Fruit fly (Drosophila melanogaster) whole organism, embryonic: ENCODE data around the gene Hsp67Ba.

Experiments
- Abd-B ChIP-seq: fragments of 200-800 bp; sonication (Bioruptor generic); optimal IDR thresholded peaks from 2 replicates; lab custom pipeline; 2018; ENCODE audit warnings: missing biosample characterization, mild to moderate bottlenecking, missing genetic modification characterization, moderate library complexity
- Asciz ChIP-seq: fragments of 200-800 bp; sonication (Bioruptor generic); optimal IDR thresholded peaks from 2 replicates; lab custom pipeline; 2017; ENCODE audit warnings: missing biosample characterization, mild to moderate bottlenecking, missing genetic modification characterization, missing genetic modification reagents
- BEAF-32 ChIP-seq: fragments of 200-800 bp; sonication (Bioruptor generic); optimal IDR thresholded peaks from 3 replicates; lab custom pipeline; 2017; ENCODE audit warnings: missing biosample characterization, missing genetic modification characterization, mild to moderate bottlenecking, moderate library complexity, missing genetic modification reagents
- Blimp-1 ChIP-seq: fragments of 200-800 bp; sonication (Bioruptor generic); optimal IDR thresholded peaks from 3 replicates; lab custom pipeline; 2018; ENCODE audit warnings: missing biosample characterization, missing genetic modification characterization, mild to moderate bottlenecking, moderate library complexity, missing genetic modification reagents
- CG10147 ChIP-seq: fragments of 200-800 bp; sonication (Bioruptor generic); optimal IDR thresholded peaks from 2 replicates; lab custom pipeline; 2019; ENCODE audit warnings: missing biosample characterization, mild to moderate bottlenecking, missing genetic modification characterization, moderate library complexity
- CG12659 ChIP-seq: fragments of 200-800 bp; sonication (Bioruptor generic); optimal IDR thresholded peaks from 3 replicates; lab custom pipeline; 2017; ENCODE audit warnings: mild to moderate bottlenecking, missing biosample characterization, missing genetic modification reagents, missing genetic modification characterization
- CG13123 ChIP-seq: fragments of 200-800 bp; sonication (Bioruptor generic); optimal IDR thresholded peaks from 2 replicates; lab custom pipeline; 2016; ENCODE audit warnings: missing biosample characterization, missing genetic modification characterization
- CG13624 ChIP-seq: fragments of 200-800 bp; sonication (Bioruptor generic); optimal IDR thresholded peaks from 2 replicates; lab custom pipeline; 2016; ENCODE audit warnings: missing biosample characterization, missing genetic modification characterization
- CG13894 ChIP-seq: fragments of 200-800 bp; sonication (Bioruptor generic); optimal IDR thresholded peaks from 3 replicates; lab custom pipeline; 2018; ENCODE audit warnings: missing biosample characterization, mild to moderate bottlenecking, missing genetic modification characterization, moderate library complexity
- CG14441 ChIP-seq: fragments of 200-800 bp; sonication (Bioruptor generic); IDR thresholded peaks from 2 replicates; pipeline ENCODE4 v1.3.6; 2022; ENCODE audit warnings: missing biosample characterization, missing genetic modification characterization
- CG15269 ChIP-seq: fragments of 200-800 bp; sonication (Bioruptor generic); optimal IDR thresholded peaks from 2 replicates; lab custom pipeline; 2018; ENCODE audit warnings: missing biosample characterization, mild to moderate bottlenecking, missing genetic modification characterization, moderate library complexity
- CG15479 ChIP-seq: fragments of 200-800 bp; sonication (Bioruptor generic); optimal IDR thresholded peaks from 3 replicates; lab custom pipeline; 2019; ENCODE audit warnings: missing biosample characterization, mild to moderate bottlenecking, missing genetic modification characterization, moderate library complexity
- CG1602 ChIP-seq: fragments of 200-800 bp; sonication (Bioruptor generic); optimal IDR thresholded peaks from 3 replicates; lab custom pipeline; 2016; ENCODE audit warnings: missing biosample characterization, missing genetic modification characterization
- CG17359 ChIP-seq: fragments of 200-800 bp; sonication (Bioruptor generic); optimal IDR thresholded peaks from 3 replicates; lab custom pipeline; 2018; ENCODE audit warnings: missing biosample characterization, mild to moderate bottlenecking, missing genetic modification characterization, moderate library complexity
- CG17912 ChIP-seq: fragments of 200-800 bp; sonication (Bioruptor generic); optimal IDR thresholded peaks from 2 replicates; lab custom pipeline; 2018; ENCODE audit warnings: missing biosample characterization, mild to moderate bottlenecking, missing genetic modification characterization
- CG1792 ChIP-seq: fragments of 200-800 bp; sonication (Bioruptor generic); optimal IDR thresholded peaks from 2 replicates; lab custom pipeline; 2016; ENCODE audit warnings: missing biosample characterization, missing genetic modification characterization
- CG18262 ChIP-seq: fragments of 200-800 bp; optimal IDR thresholded peaks from 3 replicates; lab custom pipeline; 2019; ENCODE audit warnings: missing biosample characterization, mild to moderate bottlenecking, missing genetic modification characterization, moderate library complexity
- CG18599 ChIP-seq: fragments of 200-800 bp; sonication (Bioruptor generic); optimal IDR thresholded peaks from 3 replicates; lab custom pipeline; 2017; ENCODE audit warnings: missing biosample characterization, missing genetic modification characterization, mild to moderate bottlenecking, moderate library complexity, missing genetic modification reagents
- CG2875 ChIP-seq: fragments of 200-800 bp; sonication (Bioruptor generic); optimal IDR thresholded peaks from 2 replicates; lab custom pipeline; 2017; ENCODE audit warnings: missing biosample characterization, mild to moderate bottlenecking, missing genetic modification characterization, missing genetic modification reagents
- CG34224 ChIP-seq: fragments of 200-800 bp; sonication (Bioruptor generic); IDR thresholded peaks from 3 replicates; pipeline ENCODE4 v1.3.6; 2022; ENCODE audit warnings: missing biosample characterization, missing genetic modification characterization; ENCODE audit not compliant: partially characterized antibody
- CG3726 ChIP-seq: fragments of 200-800 bp; sonication (Bioruptor generic); IDR thresholded peaks from 3 replicates; pipeline ENCODE4, ENCODE4 v1.3.6; 2022; ENCODE audit warnings: missing biosample characterization, missing genetic modification characterization
- CG4617 ChIP-seq: fragments of 200-800 bp; sonication (Bioruptor generic); optimal IDR thresholded peaks from 3 replicates; lab custom pipeline; 2016; ENCODE audit warnings: missing biosample characterization, missing genetic modification characterization, borderline replicate concordance
- CG4707 ChIP-seq: fragments of 200-800 bp; sonication (Bioruptor generic); optimal IDR thresholded peaks from 2 replicates; lab custom pipeline; 2018; ENCODE audit warnings: missing biosample characterization, mild to moderate bottlenecking, missing genetic modification characterization, moderate library complexity
- CG4854 ChIP-seq: fragments of 200-800 bp; sonication (Bioruptor generic); optimal IDR thresholded peaks from 2 replicates; lab custom pipeline; 2016; ENCODE audit warnings: missing biosample characterization, missing genetic modification characterization, inconsistent platforms
- CG7357 ChIP-seq: fragments of 200-800 bp; sonication (Bioruptor generic); IDR thresholded peaks from 3 replicates; pipeline ENCODE4 v1.3.6; 2022; ENCODE audit warnings: missing biosample characterization, missing genetic modification characterization
- CG8281 ChIP-seq: fragments of 200-800 bp; sonication (Bioruptor generic); optimal IDR thresholded peaks from 2 replicates; lab custom pipeline; 2018; ENCODE audit warnings: missing biosample characterization, mild to moderate bottlenecking, missing genetic modification characterization, moderate library complexity
- CG9437 ChIP-seq: fragments of 200-800 bp; sonication (Bioruptor generic); optimal IDR thresholded peaks from 2 replicates; lab custom pipeline; 2018; ENCODE audit warnings: missing biosample characterization, mild to moderate bottlenecking, missing genetic modification characterization
- Doc3 ChIP-seq: fragments of 200-800 bp; sonication (Bioruptor generic); IDR thresholded peaks from 3 replicates; pipeline ENCODE4 v1.3.6; 2022; ENCODE audit warnings: missing biosample characterization, missing genetic modification characterization; ENCODE audit not compliant: partially characterized antibody
- Dp ChIP-seq: fragments of 200-800 bp; sonication (Bioruptor generic); optimal IDR thresholded peaks from 2 replicates; lab custom pipeline; 2018; ENCODE audit warnings: missing biosample characterization, mild to moderate bottlenecking, missing genetic modification characterization, moderate library complexity
- Gug ChIP-seq: fragments of 200-800 bp; sonication (Bioruptor generic); IDR thresholded peaks from 4 replicates; pipeline ENCODE4 v1.3.6; 2022; ENCODE audit warnings: missing biosample characterization, missing genetic modification characterization
- H15 ChIP-seq: fragments of 200-800 bp; sonication (Bioruptor generic); IDR thresholded peaks from 3 replicates; pipeline ENCODE4 v1.3.6; 2022; ENCODE audit warnings: missing biosample characterization, missing genetic modification characterization
- NfI ChIP-seq: fragments of 200-800 bp; sonication (Bioruptor generic); optimal IDR thresholded peaks from 3 replicates; lab custom pipeline; 2018; ENCODE audit warnings: missing biosample characterization, mild to moderate bottlenecking, missing genetic modification characterization, moderate library complexity
- Pdp1 ChIP-seq, 2 experiments: fragments of 200-800 bp; sonication (Bioruptor generic); optimal IDR thresholded peaks; 3 replicates each; lab custom pipeline; 2016; ENCODE audit warnings: missing biosample characterization in 2 of 2, missing genetic modification characterization in 2 of 2, mild to moderate bottlenecking in 1 of 2, moderate library complexity in 1 of 2
- Taf1 ChIP-seq: fragments of 200-800 bp; sonication (Bioruptor generic); IDR thresholded peaks from 2 replicates; pipeline ENCODE4 v1.3.6; 2022; ENCODE audit warnings: missing biosample characterization, missing genetic modification characterization
- az2 ChIP-seq: fragments of 200-800 bp; sonication (Bioruptor generic); optimal IDR thresholded peaks from 3 replicates; lab custom pipeline; 2016; ENCODE audit warnings: missing biosample characterization, missing genetic modification characterization
- br ChIP-seq: fragments of >200 bp; optimal IDR thresholded peaks from 2 replicates; lab custom pipeline; 2017
- fd102C ChIP-seq: fragments of 200-800 bp; sonication (Bioruptor generic); optimal IDR thresholded peaks from 2 replicates; lab custom pipeline; 2018; ENCODE audit warnings: missing biosample characterization, mild to moderate bottlenecking, missing genetic modification characterization, moderate library complexity
- org-1 ChIP-seq: fragments of 200-800 bp; sonication (Bioruptor generic); optimal IDR thresholded peaks from 2 replicates; lab custom pipeline; 2017; ENCODE audit warnings: missing biosample characterization, missing genetic modification characterization
- pho ChIP-seq: fragments of 200-800 bp; sonication (Bioruptor generic); optimal IDR thresholded peaks from 2 replicates; lab custom pipeline; 2016; ENCODE audit warnings: missing biosample characterization, missing genetic modification characterization
- repo ChIP-seq: fragments of 200-800 bp; sonication (Bioruptor generic); optimal IDR thresholded peaks from 2 replicates; lab custom pipeline; 2016; ENCODE audit warnings: missing biosample characterization, missing genetic modification characterization
- scrt ChIP-seq: fragments of 200-800 bp; sonication (Bioruptor generic); optimal IDR thresholded peaks from 2 replicates; lab custom pipeline; 2018; ENCODE audit warnings: missing biosample characterization, mild to moderate bottlenecking, missing genetic modification characterization, moderate library complexity
- seq ChIP-seq: fragments of 200-800 bp; sonication (Bioruptor generic); IDR thresholded peaks from 2 replicates; pipeline ENCODE4 v1.3.6; 2022; ENCODE audit warnings: missing biosample characterization, missing genetic modification characterization
- slou ChIP-seq: fragments of 200-800 bp; sonication (Bioruptor generic); optimal IDR thresholded peaks from 3 replicates; lab custom pipeline; 2016; ENCODE audit warnings: missing biosample characterization, missing genetic modification characterization
- slp2 ChIP-seq: fragments of 200-800 bp; sonication (Bioruptor generic); optimal IDR thresholded peaks from 2 replicates; lab custom pipeline; 2016; ENCODE audit warnings: missing biosample characterization, missing genetic modification characterization
- stwl ChIP-seq: fragments of 200-800 bp; sonication (Bioruptor generic); optimal IDR thresholded peaks from 3 replicates; lab custom pipeline; 2018; ENCODE audit warnings: missing biosample characterization, mild to moderate bottlenecking, missing genetic modification characterization, moderate library complexity
- tup ChIP-seq: fragments of 200-800 bp; sonication (Bioruptor generic); optimal IDR thresholded peaks from 2 replicates; lab custom pipeline; 2016; ENCODE audit warnings: missing biosample characterization, mild to moderate bottlenecking, missing genetic modification characterization, moderate library complexity
- z ChIP-seq: fragments of 200-800 bp; sonication (Bioruptor generic); IDR thresholded peaks from 3 replicates; pipeline ENCODE4 v1.3.6; 2022; ENCODE audit warnings: missing biosample characterization, missing genetic modification characterization
- zfh1 ChIP-seq: fragments of 200-800 bp; sonication (Bioruptor generic); IDR thresholded peaks from 3 replicates; pipeline ENCODE4 v1.3.6; 2022; ENCODE audit warnings: missing biosample characterization, missing genetic modification characterization

Hsp67Ba gene

dm6 chr3L:9410754-9411423 is 31.6 kb upstream of the Hsp67Ba start, which contains the start of the genes CG4022 and Cpsf5 (continued):
- TF ChIP-seq CG14441 (GFP tag; lab: Robert Waterston, UW) (peak; percentile 83), CG13624 (GFP tag; lab: Kevin White, UChicago) (peak; percentile 60), CG3726 (GFP tag; lab: Robert Waterston, UW) (no peak), az2 (GFP tag; lab: Kevin White, UChicago) (peak; percentile 85), scrt (GFP tag; lab: Kevin White, UChicago) (peak; percentile 66), CG18262 (tag; lab: Kevin White, UChicago) (peak; percentile 84), tup (GFP tag; lab: Kevin White, UChicago) (peak; percentile 41), CG17359 (tag; lab: Kevin White, UChicago) (peak; percentile 74), CG12659 (GFP tag; lab: Kevin White, UChicago) (peak; percentile 91), CG1792 (GFP tag; lab: Kevin White, UChicago) (peak; percentile 55), CG7357 (GFP tag; lab: Robert Waterston, UW) (0 out of 3 replicates have a peak, but pooled peaks have one; percentile 55), H15 (peak; percentile 69; the same call in 2 of the 3 replicates), Pdp1 (GFP tag; optimal IDR thresholded peaks at IDR 0.05; lab: Kevin White, UChicago) (peak; percentile 70 to 79), CG15479 (GFP tag; lab: Kevin White, UChicago) (peak; percentile 66), zfh1 (peak; percentile 83), org-1 (GFP tag; lab: Kevin White, UChicago) (peak; percentile 45), fd102C (no peak), Abd-B (GFP tag; lab: Kevin White, UChicago) (peak; percentile 86), CG4707 (GFP tag; lab: Kevin White, UChicago) (peak; percentile 23), CG13894 (tag; lab: Kevin White, UChicago) (no peak), slou (GFP tag; lab: Kevin White, UChicago) (peak; percentile 51), seq (peak; percentile 74), Gug (GFP tag; lab: Robert Waterston, UW) (peak; percentile 58; the same call in 3 of the 4 replicates), BEAF-32 (peak; percentile 52), CG4854 (GFP tag; lab: Kevin White, UChicago) (peak; percentile 62), CG4617 (GFP tag; lab: Kevin White, UChicago) (peak; percentile 85), Asciz (GFP tag; lab: Kevin White, UChicago) (peak; percentile 52), CG8281 (tag; lab: Kevin White, UChicago) (peak; percentile 36), z (GFP tag; lab: Robert Waterston, UW) (no peak), slp2 (GFP tag; lab: Kevin White, UChicago) (peak; percentile 46), CG1602 (GFP tag; lab: Kevin White, UChicago) (peak; percentile 73), Doc3 (no peak), Dp (peak; percentile 28), CG18599 (GFP tag; lab: Kevin White, UChicago) (peak; percentile 88), CG15269 (tag; lab: Kevin White, UChicago) (peak; percentile 88), CG17912 (peak; percentile 56), CG34224 (no peak), br (lab: Kevin White, UChicago) (no peak), CG9437 (GFP tag; lab: Kevin White, UChicago) (peak; percentile 60), pho (GFP tag; lab: Kevin White, UChicago) (peak; percentile 67), CG2875 (peak; percentile 47), CG10147 (peak; percentile 71), NfI (peak; percentile 87), Taf1 (peak; percentile 68), repo (GFP tag; lab: Kevin White, UChicago) (peak; percentile 2), CG13123 (peak; percentile 74), stwl (tag; lab: Kevin White, UChicago) (peak; percentile 73), Blimp-1 (GFP tag; lab: Kevin White, UChicago) (peak; percentile 79)
